Fruit fly (Drosophila melanogaster) whole organism: ENCODE results near the gene CG9452.

Experiments used
- CG8478 ChIP-seq: fragments of >200 bp; optimal IDR thresholded peaks from 2 replicates; lab custom pipeline; 2018; ENCODE audit warnings: inconsistent platforms
- Dll ChIP-seq: fragments of >200 bp; optimal IDR thresholded peaks from 2 replicates; lab custom pipeline; 2017
- EcR ChIP-seq, 2 experiments: fragments of >200 bp; optimal IDR thresholded peaks; 2 replicates each; lab custom pipeline; 2017; ENCODE audit warnings: missing biosample characterization in 2 of 2, missing genetic modification characterization in 2 of 2, missing genetic modification reagents in 2 of 2
- pan ChIP-seq: fragments of >200 bp; optimal IDR thresholded peaks from 2 replicates; lab custom pipeline; 2017
- usp ChIP-seq: fragments of >200 bp; optimal IDR thresholded peaks from 2 replicates; lab custom pipeline; 2017; ENCODE audit warnings: missing biosample characterization, missing genetic modification characterization, mixed read lengths

- no peak for TF ChIP-seq CG8478 (lab: Kevin White, UChicago)
- TF ChIP-seq pan (lab: Kevin White, UChicago), result no peak
- TF ChIP-seq EcR (GFP tag; optimal IDR thresholded peaks at IDR 0.05; lab: Kevin White, UChicago), result no peak
- no peak for TF ChIP-seq usp (GFP tag; lab: Kevin White, UChicago)
- TF ChIP-seq Dll (lab: Kevin White, UChicago), result no peak
Measured at dm6 chr3L:19482014-19482413, 21.7 kb downstream of the CG9452 start.
